Worm (Caenorhabditis elegans) whole organism, late embryonic: ENCODE measurements around the gene F59A7.11.

Experiments
- elt-2 ChIP-seq: sonication (generic microtip); optimal IDR thresholded peaks from 2 replicates; lab custom pipeline; 2016; ENCODE audit warnings: missing genetic modification reagents, missing genetic modification characterization, missing compliant biosample characterization
- fkh-10 ChIP-seq: fragments of 150-350 bp; optimal IDR thresholded peaks from 2 replicates; lab custom pipeline; 2014; ENCODE audit warnings: missing biosample characterization, missing genetic modification reagents, missing genetic modification characterization
- fkh-6 ChIP-seq: sonication (generic microtip); optimal IDR thresholded peaks from 2 replicates; lab custom pipeline; 2016; ENCODE audit warnings: missing genetic modification characterization, missing compliant biosample characterization
- hlh-30 ChIP-seq: sonication (generic microtip); optimal IDR thresholded peaks from 2 replicates; lab custom pipeline; 2017; ENCODE audit warnings: antibody characterized with exemption, missing genetic modification characterization, missing compliant biosample characterization; ENCODE audit not compliant: insufficient read depth
- pag-3 ChIP-seq: sonication (generic microtip); optimal IDR thresholded peaks from 2 replicates; lab custom pipeline; 2016; ENCODE audit warnings: missing compliant biosample characterization, missing genetic modification characterization, borderline replicate concordance
- sdc-2 ChIP-seq: sonication (generic microtip); optimal IDR thresholded peaks from 2 replicates; lab custom pipeline; 2016; ENCODE audit warnings: missing genotype, missing genetic modification characterization, missing compliant biosample characterization

ce11 chrV:1969690-1970089 is 44.0 kb downstream of the F59A7.11 start:
- TF ChIP-seq fkh-10 (GFP tag; lab: Kevin White, UChicago) (no peak), fkh-6 (tag; lab: Kevin White, UChicago) (no peak), sdc-2 (no peak), hlh-30 (tag; lab: Kevin White, UChicago) (no peak), elt-2 (no peak), pag-3 (tag; lab: Kevin White, UChicago) (no peak)
